Worm (Caenorhabditis elegans): ENCODE data around the gene arrd-19.

The arrd-19 gene

DNA sequence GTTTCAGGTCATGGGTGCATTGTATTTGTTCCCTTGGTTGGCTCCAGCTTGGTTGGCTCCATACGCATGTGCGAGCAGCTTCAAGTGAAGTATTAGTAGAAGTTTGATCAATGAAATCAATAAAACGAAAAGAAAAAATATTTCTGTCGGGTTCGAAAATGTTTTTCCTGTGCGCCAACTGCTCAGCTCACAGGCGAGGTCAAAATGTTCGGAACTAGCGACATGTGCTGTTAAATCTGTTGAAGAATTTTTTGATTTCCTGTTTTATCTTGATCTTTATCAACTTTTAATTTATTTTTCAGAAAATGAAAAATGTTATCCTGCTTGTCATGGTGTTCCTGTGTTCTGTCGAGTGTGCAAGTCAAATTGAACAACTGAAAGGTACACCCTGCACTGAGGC, 33.8 kb downstream of the arrd-19 start, which contains the start of gene T28A11.25:
Gene T28A11.25, plus strand, starts transcription at position 301 of the 400 bp plus-strand sequence.
- TF ChIP-seq F13H6.1 (tag; optimal IDR thresholded peaks at IDR 0.05): no peak
- no peak for TF ChIP-seq odd-2 (tag; optimal IDR thresholded peaks at IDR 0.05)
- TF ChIP-seq ets-4 (tag; optimal IDR thresholded peaks at IDR 0.05): no peak
- no peak for TF ChIP-seq ceh-31 (tag; optimal IDR thresholded peaks at IDR 0.05)
- TF ChIP-seq ama-1 (optimal IDR thresholded peaks at IDR 0.05): no peak
- no peak for TF ChIP-seq madf-2 (tag; optimal IDR thresholded peaks at IDR 0.05)
- TF ChIP-seq ceh-22 (tag; optimal IDR thresholded peaks at IDR 0.05): no peak
- no peak for TF ChIP-seq lin-11 (tag; optimal IDR thresholded peaks at IDR 0.05)
- no peak for TF ChIP-seq tbx-2 (tag; optimal IDR thresholded peaks at IDR 0.05)
- TF ChIP-seq pax-1 (tag; optimal IDR thresholded peaks at IDR 0.05): no peak
- TF ChIP-seq unc-55 (GFP tag; optimal IDR thresholded peaks at IDR 0.05): no peak
- no peak for TF ChIP-seq ceh-48 (tag; optimal IDR thresholded peaks at IDR 0.05)
- TF ChIP-seq elt-4 (tag; optimal IDR thresholded peaks at IDR 0.05): no peak
- TF ChIP-seq pros-1 (tag; optimal IDR thresholded peaks at IDR 0.05): no peak
- no peak for TF ChIP-seq ceh-24 (tag; optimal IDR thresholded peaks at IDR 0.05)

DNA sequence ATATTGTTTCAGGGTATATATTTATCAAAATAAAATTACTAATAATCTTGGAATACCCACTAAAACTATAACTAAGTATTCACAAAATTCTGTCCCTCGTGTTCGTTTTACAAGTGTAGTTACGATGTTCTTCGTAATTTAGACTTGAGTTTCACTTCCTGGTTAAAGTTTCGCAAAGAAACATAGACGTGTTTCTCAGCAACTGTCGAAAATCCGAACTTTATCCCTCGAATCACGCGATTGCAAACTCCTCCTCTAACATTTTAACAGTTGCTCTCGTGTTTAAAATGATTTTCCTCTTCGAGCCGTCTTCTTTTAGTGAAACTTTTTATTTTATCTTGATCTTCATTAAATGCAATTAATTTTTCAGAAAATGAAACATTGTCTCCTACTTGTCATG, 35.3 kb downstream of the arrd-19 start, which contains the start of gene T28A11.2:
Gene T28A11.2, plus strand, starts transcription at position 371 of the 400 bp plus-strand sequence.
- no peak for TF ChIP-seq ttx-3 (tag; optimal IDR thresholded peaks at IDR 0.05)
- no peak for TF ChIP-seq ceh-24 (tag; optimal IDR thresholded peaks at IDR 0.05)
- TF ChIP-seq zip-5 (tag; optimal IDR thresholded peaks at IDR 0.05): no peak
- no peak for TF ChIP-seq dve-1 (tag; optimal IDR thresholded peaks at IDR 0.05)
- no peak for TF ChIP-seq T23F11.4 (GFP tag; optimal IDR thresholded peaks at IDR 0.05)
- TF ChIP-seq ztf-16 (tag; optimal IDR thresholded peaks at IDR 0.05): no peak
- TF ChIP-seq tbx-2 (tag; optimal IDR thresholded peaks at IDR 0.05): no peak
- TF ChIP-seq fkh-6 (tag; optimal IDR thresholded peaks at IDR 0.05): no peak
- no peak for TF ChIP-seq nhr-11 (tag; optimal IDR thresholded peaks at IDR 0.05)
- no peak for TF ChIP-seq ref-2 (tag; optimal IDR thresholded peaks at IDR 0.05)
- no peak for TF ChIP-seq unc-86 (tag; optimal IDR thresholded peaks at IDR 0.05)

DNA sequence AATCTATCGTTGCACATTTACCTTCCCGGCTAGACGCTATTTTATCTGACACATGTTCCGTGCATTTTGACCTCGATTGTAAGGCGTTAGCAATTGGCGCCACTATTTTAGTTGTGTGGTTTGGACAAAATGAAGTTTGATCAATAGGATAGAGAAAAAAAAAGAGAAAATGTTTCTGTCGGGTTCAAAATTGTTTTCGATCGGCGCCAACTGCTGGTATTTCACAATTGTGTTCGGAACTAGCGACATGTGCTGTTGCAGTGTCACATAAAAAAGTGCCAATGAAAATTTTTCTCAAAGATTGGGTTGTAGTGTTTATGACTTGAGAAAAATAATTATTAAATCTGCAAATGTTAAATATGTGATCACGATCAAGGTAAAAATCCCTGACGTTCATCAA, 36.2 kb downstream of the arrd-19 start:
- TF ChIP-seq F13H6.1 (tag; optimal IDR thresholded peaks at IDR 0.05) (no peak), sox-4 (tag; optimal IDR thresholded peaks at IDR 0.05) (no peak), ztf-16 (tag; optimal IDR thresholded peaks at IDR 0.05) (no peak), pag-3 (tag; optimal IDR thresholded peaks at IDR 0.05; ENCODE audit: borderline replicate concordance) (no peak), hlh-30 (tag; optimal IDR thresholded peaks at IDR 0.05; ENCODE audit: insufficient read depth) (no peak), hlh-15 (tag; optimal IDR thresholded peaks at IDR 0.05) (no peak), ceh-24 (tag; optimal IDR thresholded peaks at IDR 0.05) (no peak), ceh-30 (tag; optimal IDR thresholded peaks at IDR 0.05) (no peak)

- TF ChIP-seq K02D7.2 (tag; optimal IDR thresholded peaks at IDR 0.05) (no peak), ama-1 (optimal IDR thresholded peaks at IDR 0.05) (no peak), unc-86 (tag; optimal IDR thresholded peaks at IDR 0.05) (no peak), ztf-16 (tag; optimal IDR thresholded peaks at IDR 0.05) (no peak), gmeb-2 (tag; optimal IDR thresholded peaks at IDR 0.05) (no peak), pag-3 (tag; optimal IDR thresholded peaks at IDR 0.05; ENCODE audit: borderline replicate concordance) (no peak), hlh-13 (GFP tag; optimal IDR thresholded peaks at IDR 0.05) (no peak), ceh-2 (tag; optimal IDR thresholded peaks at IDR 0.05) (no peak)
These were observed 37.1 kb downstream of the arrd-19 start, which contains the start of gene fbxa-64 for ce11 chrV:3278101-3278639. Gene fbxa-64, minus strand, starts transcription at chrV:3278151.

DNA sequence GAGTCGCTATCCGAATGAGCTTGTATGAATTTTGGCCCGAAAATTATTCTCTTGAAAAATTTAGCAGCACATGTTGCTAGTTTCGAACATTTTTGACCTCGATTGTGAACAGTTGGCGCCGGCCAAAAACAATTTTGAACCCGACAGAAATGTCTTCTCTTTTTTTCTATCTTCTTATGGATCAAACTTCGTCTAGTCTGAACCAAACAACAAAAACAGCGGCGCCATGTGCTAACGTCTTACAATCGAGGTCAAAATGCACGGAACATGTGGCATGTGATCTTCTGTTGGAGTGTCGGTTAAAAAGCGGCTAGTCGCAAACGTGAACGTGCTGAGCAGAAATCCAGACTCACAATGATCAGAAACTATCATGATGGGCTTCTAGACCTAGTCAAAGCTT, 39.1 kb downstream of the arrd-19 start:
- no peak for TF ChIP-seq C08G9.2 (tag; optimal IDR thresholded peaks at IDR 0.05)
- TF ChIP-seq zip-5 (tag; optimal IDR thresholded peaks at IDR 0.05): no peak
- TF ChIP-seq syd-9 (tag; optimal IDR thresholded peaks at IDR 0.05): no peak
- no peak for TF ChIP-seq rnt-1 (tag; optimal IDR thresholded peaks at IDR 0.05)
- TF ChIP-seq C38D4.7 (GFP tag; optimal IDR thresholded peaks at IDR 0.05): no peak
- TF ChIP-seq unc-42 (tag; optimal IDR thresholded peaks at IDR 0.05): no peak
- no peak for TF ChIP-seq ceh-34 (tag; optimal IDR thresholded peaks at IDR 0.05)

All from whole organism, late embryonic.